Fruit fly (Drosophila melanogaster) whole organism, embryonic: Measurements from ENCODE around the gene CG34002.

Experiments used
- Adf1 ChIP-seq: fragments of 200-800 bp; sonication (Bioruptor generic); IDR thresholded peaks from 2 replicates; pipeline ENCODE4 v1.3.6; 2022; ENCODE audit warnings: missing biosample characterization, missing genetic modification characterization
- Atf6 ChIP-seq: fragments of 200-800 bp; sonication (Bioruptor generic); IDR thresholded peaks from 2 replicates; pipeline ENCODE4 v1.3.6; 2022; ENCODE audit warnings: missing biosample characterization, missing genetic modification characterization
- CG10209 ChIP-seq: fragments of 200-800 bp; sonication (Bioruptor generic); optimal IDR thresholded peaks from 3 replicates; lab custom pipeline; 2017; ENCODE audit warnings: missing biosample characterization, mild to moderate bottlenecking, missing genetic modification characterization, missing genetic modification reagents
- CG1233 ChIP-seq: fragments of 200-800 bp; sonication (Bioruptor generic); optimal IDR thresholded peaks from 4 replicates; lab custom pipeline; 2018; ENCODE audit warnings: missing biosample characterization, mild to moderate bottlenecking, missing genetic modification characterization
- CG13287 ChIP-seq: fragments of 200-800 bp; sonication (Bioruptor generic); IDR thresholded peaks from 2 replicates; pipeline ENCODE4 v1.3.6; 2022; ENCODE audit warnings: missing biosample characterization, missing genetic modification characterization; ENCODE audit not compliant: partially characterized antibody
- CG14050 ChIP-seq: fragments of 200-800 bp; sonication (Bioruptor generic); IDR thresholded peaks from 3 replicates; pipeline ENCODE4 v1.3.6; 2022; ENCODE audit warnings: missing biosample characterization, missing genetic modification characterization
- CG14860 ChIP-seq: fragments of 200-800 bp; sonication (Bioruptor generic); IDR thresholded peaks from 3 replicates; pipeline ENCODE4 v1.3.6; 2022; ENCODE audit warnings: missing biosample characterization, missing genetic modification characterization; ENCODE audit not compliant: partially characterized antibody
- CG15269 ChIP-seq: fragments of 200-800 bp; sonication (Bioruptor generic); optimal IDR thresholded peaks from 2 replicates; lab custom pipeline; 2018; ENCODE audit warnings: missing biosample characterization, mild to moderate bottlenecking, missing genetic modification characterization, moderate library complexity
- CG17359 ChIP-seq: fragments of 200-800 bp; sonication (Bioruptor generic); optimal IDR thresholded peaks from 3 replicates; lab custom pipeline; 2018; ENCODE audit warnings: missing biosample characterization, mild to moderate bottlenecking, missing genetic modification characterization, moderate library complexity
- CG30431 ChIP-seq: fragments of 200-800 bp; sonication (Bioruptor generic); optimal IDR thresholded peaks from 2 replicates; lab custom pipeline; 2017; ENCODE audit warnings: missing biosample characterization, missing genetic modification characterization
- CG6791 ChIP-seq: fragments of 200-800 bp; sonication (Bioruptor generic); IDR thresholded peaks from 3 replicates; pipeline ENCODE4 v1.3.6; 2022; ENCODE audit warnings: missing biosample characterization, missing genetic modification characterization; ENCODE audit not compliant: partially characterized antibody
- CG7963 ChIP-seq: fragments of 200-800 bp; sonication (Bioruptor generic); IDR thresholded peaks from 3 replicates; pipeline ENCODE4 v1.3.6; 2022; ENCODE audit warnings: missing biosample characterization, missing genetic modification characterization; ENCODE audit not compliant: partially characterized antibody
- CTCF ChIP-seq: fragments of 200-800 bp; sonication (Bioruptor generic); optimal IDR thresholded peaks from 2 replicates; lab custom pipeline; 2017; ENCODE audit warnings: missing biosample characterization, mild to moderate bottlenecking, missing genetic modification characterization, moderate library complexity
- Chrac-16 ChIP-seq: fragments of 200-800 bp; sonication (Bioruptor generic); optimal IDR thresholded peaks from 3 replicates; lab custom pipeline; 2016; ENCODE audit warnings: missing biosample characterization, missing genetic modification characterization
- D19B ChIP-seq: fragments of 200-800 bp; sonication (Bioruptor generic); optimal IDR thresholded peaks from 2 replicates; lab custom pipeline; 2017; ENCODE audit warnings: missing biosample characterization, mild to moderate bottlenecking, missing genetic modification characterization
- Elba2 ChIP-seq: fragments of 200-800 bp; sonication (Bioruptor generic); optimal IDR thresholded peaks from 3 replicates; lab custom pipeline; 2016; ENCODE audit warnings: missing biosample characterization, missing genetic modification characterization
- Fer2 ChIP-seq: fragments of 200-800 bp; sonication (Bioruptor generic); optimal IDR thresholded peaks from 2 replicates; lab custom pipeline; 2018; ENCODE audit warnings: missing biosample characterization, mild to moderate bottlenecking, missing genetic modification characterization, moderate library complexity
- HLHmδ ChIP-seq: fragments of 200-800 bp; sonication (Bioruptor generic); optimal IDR thresholded peaks from 2 replicates; lab custom pipeline; 2018; ENCODE audit warnings: missing biosample characterization, mild to moderate bottlenecking, missing genetic modification characterization, moderate library complexity
- Lhr ChIP-seq: fragments of 200-800 bp; sonication (Bioruptor generic); optimal IDR thresholded peaks from 3 replicates; lab custom pipeline; 2017; ENCODE audit warnings: mild to moderate bottlenecking, missing biosample characterization, missing genetic modification reagents, missing genetic modification characterization
- Med ChIP-seq: fragments of 200-800 bp; sonication (Bioruptor generic); peaks from one replicate; lab custom pipeline; 2016; ENCODE audit warnings: missing biosample characterization, missing genetic modification characterization, mild to moderate bottlenecking, inconsistent platforms, moderate library complexity
- Meics ChIP-seq: fragments of 200-800 bp; sonication (Bioruptor generic); optimal IDR thresholded peaks from 2 replicates; lab custom pipeline; 2017; ENCODE audit warnings: missing biosample characterization, mild to moderate bottlenecking, missing genetic modification characterization
- NfI ChIP-seq: fragments of 200-800 bp; sonication (Bioruptor generic); optimal IDR thresholded peaks from 3 replicates; lab custom pipeline; 2018; ENCODE audit warnings: missing biosample characterization, mild to moderate bottlenecking, missing genetic modification characterization, moderate library complexity
- Sry-δ ChIP-seq: fragments of 200-800 bp; sonication (Bioruptor generic); optimal IDR thresholded peaks from 2 replicates; lab custom pipeline; 2016; ENCODE audit warnings: missing biosample characterization, missing genetic modification characterization
- Stat92E ChIP-seq, 3 experiments: fragments of >200 bp in 2 of 3; fragments of 200-800 bp in 1 of 3; sonication (Bioruptor generic) in 1 of 3; optimal IDR thresholded peaks; 2 replicates each; lab custom pipeline; 2017 to 2019; ENCODE audit warnings: missing biosample characterization in 3 of 3, missing genetic modification characterization in 3 of 3, mild to moderate bottlenecking in 1 of 3, moderate library complexity in 1 of 3
- YL-1 ChIP-seq: fragments of 200-800 bp; sonication (Bioruptor generic); optimal IDR thresholded peaks from 3 replicates; lab custom pipeline; 2017; ENCODE audit warnings: missing biosample characterization, mild to moderate bottlenecking, missing genetic modification characterization
- ab ChIP-seq: fragments of 200-800 bp; sonication (Bioruptor generic); optimal IDR thresholded peaks from 2 replicates; lab custom pipeline; 2016; ENCODE audit warnings: missing biosample characterization, missing genetic modification characterization
- bowl ChIP-seq: fragments of 200-800 bp; sonication (Bioruptor generic); IDR thresholded peaks from 2 replicates; pipeline ENCODE4 v1.3.6; 2022; ENCODE audit warnings: missing biosample characterization, missing genetic modification characterization
- br ChIP-seq: fragments of >200 bp; optimal IDR thresholded peaks from 2 replicates; lab custom pipeline; 2017
- bsh ChIP-seq, 2 experiments: fragments of 200-800 bp; sonication (Bioruptor generic); optimal IDR thresholded peaks; 2 replicates each; lab custom pipeline; 2017 to 2018; ENCODE audit warnings: mild to moderate bottlenecking in 2 of 2, missing biosample characterization in 2 of 2, missing genetic modification characterization in 2 of 2, moderate library complexity in 1 of 2
- crc ChIP-seq: fragments of 200-800 bp; sonication (Bioruptor generic); optimal IDR thresholded peaks from 2 replicates; lab custom pipeline; 2016; ENCODE audit warnings: missing biosample characterization, missing genetic modification characterization
- dm ChIP-seq: fragments of 200-800 bp; sonication (Bioruptor generic); optimal IDR thresholded peaks from 3 replicates; lab custom pipeline; 2016; ENCODE audit warnings: missing biosample characterization, missing genetic modification characterization
- ewg ChIP-seq: fragments of 200-800 bp; sonication (Bioruptor generic); optimal IDR thresholded peaks from 3 replicates; lab custom pipeline; 2017; ENCODE audit warnings: mild to moderate bottlenecking, missing biosample characterization, missing genetic modification reagents, missing genetic modification characterization
- fd96Cb ChIP-seq: fragments of 200-800 bp; sonication (Bioruptor generic); optimal IDR thresholded peaks from 2 replicates; lab custom pipeline; 2018; ENCODE audit warnings: missing biosample characterization, mild to moderate bottlenecking, missing genetic modification characterization, moderate library complexity
- fru ChIP-seq: fragments of >200 bp; optimal IDR thresholded peaks from 2 replicates; lab custom pipeline; 2017
- ftz-f1 ChIP-seq: fragments of 200-800 bp; sonication (Bioruptor generic); optimal IDR thresholded peaks from 2 replicates; lab custom pipeline; 2016; ENCODE audit warnings: missing biosample characterization, missing genetic modification characterization
- hb ChIP-seq: fragments of 200-800 bp; sonication (Bioruptor generic); IDR thresholded peaks from 3 replicates; pipeline ENCODE4 v1.3.6; 2022; ENCODE audit warnings: missing biosample characterization, missing genetic modification characterization; ENCODE audit not compliant: partially characterized antibody
- her ChIP-seq: fragments of 200-800 bp; sonication (Bioruptor generic); optimal IDR thresholded peaks from 2 replicates; lab custom pipeline; 2016; ENCODE audit warnings: missing biosample characterization, missing genetic modification characterization
- ind ChIP-seq: fragments of 200-800 bp; sonication (Bioruptor generic); optimal IDR thresholded peaks from 3 replicates; lab custom pipeline; 2016; ENCODE audit warnings: missing biosample characterization, missing genetic modification characterization
- inv ChIP-seq: fragments of 200-800 bp; sonication (Bioruptor generic); IDR thresholded peaks from 2 replicates; pipeline ENCODE4 v1.3.6; 2022; ENCODE audit warnings: missing biosample characterization, missing genetic modification characterization; ENCODE audit not compliant: partially characterized antibody
- knrl ChIP-seq: fragments of 200-800 bp; sonication (Bioruptor generic); IDR thresholded peaks from 3 replicates; pipeline ENCODE4 v1.3.6; 2022; ENCODE audit warnings: missing biosample characterization, missing genetic modification characterization; ENCODE audit not compliant: partially characterized antibody
- pan ChIP-seq, 4 experiments: fragments of >200 bp in 3 of 4; fragments of 200-800 bp in 1 of 4; sonication (Bioruptor generic) in 1 of 4; optimal IDR thresholded peaks in 3 of 4; IDR thresholded peaks in 1 of 4; 2 replicates each; pipeline versions ENCODE4 v1.3.6 to Lab custom; 2017 to 2022; ENCODE audit warnings: missing biosample characterization in 2 of 4, missing genetic modification characterization in 2 of 4, mixed read lengths in 1 of 4
- pfk ChIP-seq: fragments of 200-800 bp; sonication (Bioruptor generic); optimal IDR thresholded peaks from 2 replicates; lab custom pipeline; 2018; ENCODE audit warnings: missing biosample characterization, mild to moderate bottlenecking, missing genetic modification characterization, moderate library complexity
- salm ChIP-seq: fragments of 200-800 bp; sonication (Bioruptor generic); optimal IDR thresholded peaks from 2 replicates; lab custom pipeline; 2018; ENCODE audit warnings: missing biosample characterization, mild to moderate bottlenecking, missing genetic modification characterization
- schlank ChIP-seq: fragments of 200-800 bp; sonication (Bioruptor generic); optimal IDR thresholded peaks from 2 replicates; lab custom pipeline; 2018; ENCODE audit warnings: missing biosample characterization, mild to moderate bottlenecking, missing genetic modification characterization
- tna ChIP-seq: fragments of 200-800 bp; sonication (Bioruptor generic); IDR thresholded peaks from 2 replicates; pipeline ENCODE4 v1.3.6; 2022; ENCODE audit warnings: missing biosample characterization, missing genetic modification characterization; ENCODE audit not compliant: partially characterized antibody
- tx ChIP-seq: fragments of 200-800 bp; sonication (Bioruptor generic); optimal IDR thresholded peaks from 2 replicates; lab custom pipeline; 2016; ENCODE audit warnings: missing biosample characterization, missing genetic modification characterization
- vnd ChIP-seq: fragments of 200-800 bp; sonication (Bioruptor generic); IDR thresholded peaks from 3 replicates; pipeline ENCODE4 v1.3.6; 2022; ENCODE audit warnings: missing biosample characterization, missing genetic modification characterization; ENCODE audit not compliant: partially characterized antibody
- wdn ChIP-seq: fragments of 200-800 bp; sonication (Bioruptor generic); IDR thresholded peaks from 2 replicates; pipeline ENCODE4 v1.3.6; 2022; ENCODE audit warnings: missing biosample characterization, missing genetic modification characterization
- yki ChIP-seq: fragments of >200 bp; optimal IDR thresholded peaks from 3 replicates; lab custom pipeline; 2018
- z ChIP-seq: fragments of 200-800 bp; sonication (Bioruptor generic); IDR thresholded peaks from 3 replicates; pipeline ENCODE4 v1.3.6; 2022; ENCODE audit warnings: missing biosample characterization, missing genetic modification characterization

The CG34002 gene

DNA sequence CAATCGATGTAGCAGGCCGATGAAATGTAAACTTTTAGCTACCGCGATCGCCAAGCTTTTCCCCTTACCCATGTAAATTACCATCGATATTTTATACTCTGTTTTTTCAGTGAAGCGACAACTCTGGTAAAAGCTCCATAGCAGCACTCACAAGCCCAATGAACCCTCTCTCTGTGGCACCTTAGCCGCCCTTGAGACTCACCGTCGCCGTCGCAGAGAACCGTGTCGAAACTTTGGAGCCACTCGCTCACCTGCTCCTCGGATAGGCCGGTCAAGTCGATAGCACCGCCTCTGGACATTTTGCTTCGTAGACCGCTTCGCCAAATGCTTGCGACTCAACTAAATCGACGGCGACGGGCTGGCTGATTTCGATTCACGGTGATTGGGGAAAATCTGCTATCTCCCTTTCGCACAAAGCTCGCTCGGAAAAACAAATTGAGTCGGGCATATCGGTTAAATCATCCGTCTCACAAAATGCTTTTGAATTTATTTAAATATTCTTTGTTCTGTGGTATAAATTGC lies 17.1 kb upstream of the CG34002 start, which contains the start of gene CG5577 (continued):
- TF ChIP-seq Fer2 (tag; lab: Kevin White, UChicago) = no peak
- 0 out of 3 replicates have a peak, but pooled peaks have one; percentile 47 for TF ChIP-seq z (GFP tag; lab: Robert Waterston, UW)
- TF ChIP-seq CG17359 (tag; lab: Kevin White, UChicago) = no peak
- TF ChIP-seq NfI (GFP tag; lab: Kevin White, UChicago) = peak; percentile 21
- no peak for TF ChIP-seq hb (GFP tag; lab: Robert Waterston, UW)
- no peak for TF ChIP-seq fru
- no peak for TF ChIP-seq ind
- TF ChIP-seq HLHmδ (GFP tag; lab: Kevin White, UChicago) = no peak
- no peak for TF ChIP-seq wdn (GFP tag; lab: Robert Waterston, UW)
- peak; percentile 20; the same call in 1 of the 2 replicates for TF ChIP-seq Atf6 (GFP tag; lab: Robert Waterston, UW)
- TF ChIP-seq ab (GFP tag; lab: Kevin White, UChicago) = no peak
- TF ChIP-seq bowl (GFP tag; lab: Robert Waterston, UW) = no peak
- no peak for TF ChIP-seq CG1233 (GFP tag; lab: Kevin White, UChicago)
- peak; percentile 93 for TF ChIP-seq Med (GFP tag; lab: Kevin White, UChicago)
- no peak for TF ChIP-seq Lhr
- no peak for TF ChIP-seq crc (GFP tag; lab: Kevin White, UChicago)
- no peak for TF ChIP-seq CG30431 (GFP tag; lab: Kevin White, UChicago)
- peak; percentile 71; the same call in 1 of the 2 replicates for TF ChIP-seq Adf1
- peak; percentile 56; the same call in 2 of the 3 replicates for TF ChIP-seq knrl (GFP tag; lab: Robert Waterston, UW)
- peak; percentile 90 for TF ChIP-seq CG13287
- TF ChIP-seq vnd (GFP tag; lab: Robert Waterston, UW) = peak; percentile 60; the same call in 2 of the 3 replicates
- TF ChIP-seq YL-1 = no peak
- TF ChIP-seq pan (optimal IDR thresholded peaks at IDR 0.05; lab: Kevin White, UChicago) = no peak
- TF ChIP-seq pan (GFP tag; optimal IDR thresholded peaks at IDR 0.05 in 1 of 2, IDR thresholded peaks at IDR 0.05 in 1 of 2) = no peak
- TF ChIP-seq CG6791 (GFP tag; lab: Robert Waterston, UW) = no peak; the same call in 2 of the 3 replicates
- peak; percentile 12 for TF ChIP-seq her (GFP tag; lab: Kevin White, UChicago)
- no peak for TF ChIP-seq CG10209 (GFP tag; lab: Kevin White, UChicago)
- no peak for TF ChIP-seq bsh (GFP tag; optimal IDR thresholded peaks at IDR 0.05; lab: Kevin White, UChicago)
- no peak for TF ChIP-seq yki (lab: Kevin White, UChicago)
- no peak for TF ChIP-seq dm (GFP tag; lab: Kevin White, UChicago)
- peak; percentile 45; the same call in 1 of the 2 replicates for TF ChIP-seq inv
- peak; percentile 43; the same call in 1 of the 3 replicates for TF ChIP-seq CG14860 (GFP tag; lab: Robert Waterston, UW)
- no peak for TF ChIP-seq pfk (GFP tag; lab: Kevin White, UChicago)
- TF ChIP-seq Meics (GFP tag; lab: Kevin White, UChicago) = peak; percentile 40
- TF ChIP-seq CG15269 (tag; lab: Kevin White, UChicago) = peak; percentile 27
- no peak for TF ChIP-seq salm
- TF ChIP-seq schlank (tag; lab: Kevin White, UChicago) = no peak
- no peak for TF ChIP-seq CTCF (GFP tag; lab: Kevin White, UChicago)
- TF ChIP-seq br (lab: Kevin White, UChicago) = no peak
- no peak for TF ChIP-seq Elba2 (GFP tag; lab: Kevin White, UChicago)
- TF ChIP-seq Chrac-16 (GFP tag; lab: Kevin White, UChicago) = no peak
- peak; percentile 8 for TF ChIP-seq Sry-δ
- no peak for TF ChIP-seq D19B (GFP tag; lab: Kevin White, UChicago)
- no peak for TF ChIP-seq ewg
- TF ChIP-seq fd96Cb (tag; lab: Kevin White, UChicago) = no peak
- TF ChIP-seq tna = peak; percentile 42; the same call in 1 of the 2 replicates
- TF ChIP-seq CG7963 = no peak
- no peak for TF ChIP-seq Stat92E (GFP tag; optimal IDR thresholded peaks at IDR 0.05; lab: Kevin White, UChicago)
- no peak for TF ChIP-seq tx (GFP tag; lab: Kevin White, UChicago)
- TF ChIP-seq CG14050 = no peak
- TF ChIP-seq ftz-f1 (GFP tag; lab: Kevin White, UChicago) = peak; percentile 98
